Fruit fly (Drosophila melanogaster): Measurements from ENCODE around the gene CG14626.

dm6 chrX:1209251-1210020 is 24.9 kb downstream of the CG14626 start, which contains the start of gene CG11382:
- TF ChIP-seq CG10959 (GFP tag; IDR thresholded peaks at IDR 0.05) (no peak), en (GFP tag; optimal IDR thresholded peaks at IDR 0.05) (no peak)

Measured in whole organism, embryonic.